Worm (Caenorhabditis elegans) whole organism, L1 larva: ENCODE data around the gene srh-247.

Experiments
- blmp-1 ChIP-seq: fragments of 150-350 bp; optimal IDR thresholded peaks from 2 replicates; lab custom pipeline; 2014; ENCODE audit warnings: missing biosample characterization, missing genetic modification characterization
- ceh-88 ChIP-seq: fragments of 200-800 bp; sonication (Bioruptor generic); IDR thresholded peaks from 2 replicates; pipeline ENCODE4 v1.3.6; 2022; ENCODE audit warnings: missing genetic modification characterization, missing compliant biosample characterization
- ces-1 ChIP-seq: fragments of 150-350 bp; optimal IDR thresholded peaks from 2 replicates; lab custom pipeline; 2014; ENCODE audit warnings: missing biosample characterization, missing genetic modification reagents, missing genetic modification characterization
- ets-5 ChIP-seq: fragments of 200-800 bp; sonication (Bioruptor generic); IDR thresholded peaks from 2 replicates; pipeline ENCODE4 v1.3.6; 2022; ENCODE audit warnings: missing genetic modification characterization, missing compliant biosample characterization
- lsy-2 ChIP-seq, 2 experiments: fragments of 150-350 bp; optimal IDR thresholded peaks; 2 replicates each; lab custom pipeline; 2014; ENCODE audit warnings: missing biosample characterization in 2 of 2, missing genetic modification characterization in 2 of 2
- nhr-11 ChIP-seq: fragments of 150-350 bp; optimal IDR thresholded peaks from 2 replicates; lab custom pipeline; 2014; ENCODE audit warnings: missing biosample characterization, missing genetic modification characterization
- nhr-84 ChIP-seq: sonication (generic microtip); optimal IDR thresholded peaks from 2 replicates; lab custom pipeline; 2017; ENCODE audit warnings: missing biosample characterization, missing genetic modification characterization
- pag-3 ChIP-seq: sonication (generic microtip); optimal IDR thresholded peaks from 2 replicates; lab custom pipeline; 2017; ENCODE audit warnings: missing genetic modification characterization, mild to moderate bottlenecking, missing compliant biosample characterization, antibody characterized with exemption, borderline replicate concordance; ENCODE audit not compliant: insufficient read depth
- pqm-1 ChIP-seq: sonication (generic microtip); optimal IDR thresholded peaks from 3 replicates; lab custom pipeline; 2017; ENCODE audit warnings: missing biosample characterization, missing genetic modification characterization
- ztf-4 ChIP-seq: fragments of 150-350 bp; optimal IDR thresholded peaks from 2 replicates; lab custom pipeline; 2014; ENCODE audit warnings: missing biosample characterization, missing genetic modification characterization

DNA sequence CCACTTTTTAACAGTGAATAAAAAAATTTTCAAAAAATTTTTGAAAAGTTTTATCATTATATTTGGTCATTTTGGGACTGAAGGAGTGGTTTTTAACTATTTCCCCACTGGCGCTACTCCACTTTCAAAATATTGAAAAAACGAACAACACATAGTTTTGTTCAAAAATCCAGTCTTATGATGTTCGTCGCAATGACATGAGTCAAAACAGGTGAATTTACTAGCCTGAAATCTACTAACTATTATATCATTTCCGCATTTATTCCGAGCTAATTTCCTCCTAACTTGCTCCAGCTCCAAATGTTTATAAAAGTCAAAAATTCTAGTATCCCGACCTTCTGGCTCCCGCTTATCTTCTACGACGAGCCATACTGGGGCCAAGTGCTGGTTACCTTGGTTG is 49.6 kb downstream of the srh-247 start, which contains the start of gene sre-24:
- no peak for TF ChIP-seq pag-3 (tag; lab: Kevin White, UChicago)
- TF ChIP-seq ces-1 (GFP tag; lab: Kevin White, UChicago): no peak
- no peak for TF ChIP-seq ets-5 (GFP tag; lab: Robert Waterston, UW)
- no peak for TF ChIP-seq lsy-2 (tag; optimal IDR thresholded peaks at IDR 0.05; lab: Kevin White, UChicago)
- no peak for TF ChIP-seq nhr-11 (tag; lab: Kevin White, UChicago)
- TF ChIP-seq ceh-88 (GFP tag; lab: Robert Waterston, UW): no peak
- no peak for TF ChIP-seq blmp-1 (tag; lab: Kevin White, UChicago)
- TF ChIP-seq nhr-84 (tag; lab: Kevin White, UChicago): no peak
- TF ChIP-seq ztf-4 (tag; lab: Kevin White, UChicago): no peak
- TF ChIP-seq pqm-1 (tag; lab: Kevin White, UChicago): no peak
